Worm (Caenorhabditis elegans) whole organism, midembryonic: ENCODE results near the gene srj-29.

ENCODE experiments used
- cog-1 ChIP-seq: sonication (generic microtip); optimal IDR thresholded peaks from 2 replicates; lab custom pipeline; 2016; ENCODE audit warnings: missing genetic modification characterization, missing compliant biosample characterization
- flt-1 ChIP-seq: fragments of 200-800 bp; sonication (Bioruptor generic); IDR thresholded peaks from 2 replicates; pipeline ENCODE4 v1.3.6; 2022; ENCODE audit warnings: missing genetic modification characterization, missing compliant biosample characterization
- ref-1 ChIP-seq: fragments of 200-800 bp; sonication (Bioruptor generic); conservative IDR thresholded peaks from 2 replicates; pipeline ENCODE4 v1.3.6; 2022; ENCODE audit warnings: missing genetic modification reagents, missing genetic modification characterization, missing compliant biosample characterization
- ztf-23 ChIP-seq: fragments of 200-800 bp; sonication (Bioruptor generic); IDR thresholded peaks from 2 replicates; pipeline ENCODE4 v1.3.6; 2022; ENCODE audit warnings: missing genetic modification reagents, missing genetic modification characterization, missing compliant biosample characterization
- ztf-29 ChIP-seq: fragments of 200-800 bp; sonication (Bioruptor generic); IDR thresholded peaks from 2 replicates; pipeline ENCODE4 v1.3.6; 2022; ENCODE audit warnings: missing genetic modification reagents, missing genetic modification characterization, missing compliant biosample characterization

DNA sequence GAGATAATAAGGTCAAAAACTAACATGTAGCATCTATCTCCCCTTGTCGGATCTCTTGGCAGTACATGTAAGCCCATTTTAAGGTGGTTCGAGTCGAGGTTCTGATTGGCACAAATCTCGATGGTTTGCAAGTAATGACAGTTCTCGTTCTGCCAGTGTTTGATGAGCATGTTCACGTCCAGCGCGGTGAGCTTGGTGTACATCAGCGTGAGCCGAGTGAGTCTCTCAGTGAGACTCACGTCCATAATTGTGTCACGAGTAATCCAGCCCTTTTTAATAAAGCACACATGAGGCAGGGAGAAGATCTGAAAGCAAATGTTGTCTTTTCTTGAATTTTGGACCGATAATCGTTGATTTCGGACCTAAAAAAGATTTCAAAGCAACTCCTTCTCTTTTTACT lies 42.7 kb upstream of the srj-29 start, which contains the start of gene T10C6.16:
- TF ChIP-seq ref-1 (no peak), flt-1 (GFP tag; lab: Robert Waterston, UW) (no peak), cog-1 (tag; lab: Kevin White, UChicago) (no peak), ztf-23 (GFP tag; lab: Robert Waterston, UW) (no peak), ztf-29 (GFP tag; lab: Robert Waterston, UW) (no peak)
